Worm (Caenorhabditis elegans) whole organism, L1 larva: ENCODE data around the gene C03B1.2.

Source experiments
- F16B12.6 ChIP-seq: fragments of 150-350 bp; optimal IDR thresholded peaks from 2 replicates; lab custom pipeline; 2014; ENCODE audit warnings: missing biosample characterization, missing genetic modification characterization
- blmp-1 ChIP-seq: fragments of 150-350 bp; optimal IDR thresholded peaks from 2 replicates; lab custom pipeline; 2014; ENCODE audit warnings: missing biosample characterization, missing genetic modification characterization
- irx-1 ChIP-seq: sonication (generic microtip); optimal IDR thresholded peaks from 2 replicates; lab custom pipeline; 2016; ENCODE audit warnings: missing genetic modification characterization, missing compliant biosample characterization
- lin-35 ChIP-seq, 2 experiments: fragments of 150-350 bp; optimal IDR thresholded peaks; 2 replicates each; lab custom pipeline; 2014; ENCODE audit warnings: missing biosample characterization in 2 of 2, missing genetic modification characterization in 2 of 2, missing genetic modification reagents in 2 of 2
- lin-39 ChIP-seq: fragments of 150-350 bp; optimal IDR thresholded peaks from 2 replicates; lab custom pipeline; 2014; ENCODE audit warnings: missing biosample characterization, missing genetic modification reagents, missing genetic modification characterization
- nhr-12 ChIP-seq: sonication (generic microtip); optimal IDR thresholded peaks from 2 replicates; lab custom pipeline; 2017; ENCODE audit warnings: missing biosample characterization, missing genetic modification characterization
- nhr-20 ChIP-seq: sonication (generic microtip); optimal IDR thresholded peaks from 2 replicates; lab custom pipeline; 2016; ENCODE audit warnings: mild to moderate bottlenecking, missing genetic modification characterization, missing compliant biosample characterization
- nhr-76 ChIP-seq: sonication (generic microtip); optimal IDR thresholded peaks from 2 replicates; lab custom pipeline; 2017; ENCODE audit warnings: missing biosample characterization, missing genetic modification characterization
- nhr-90 ChIP-seq: sonication (generic microtip); optimal IDR thresholded peaks from 2 replicates; lab custom pipeline; 2016; ENCODE audit warnings: mild to moderate bottlenecking, missing genetic modification characterization, missing compliant biosample characterization; ENCODE audit not compliant: poor library complexity
- snpc-4 ChIP-seq: fragments of 150-350 bp; optimal IDR thresholded peaks from 2 replicates; lab custom pipeline; 2014; ENCODE audit warnings: missing biosample characterization, missing genetic modification characterization

DNA sequence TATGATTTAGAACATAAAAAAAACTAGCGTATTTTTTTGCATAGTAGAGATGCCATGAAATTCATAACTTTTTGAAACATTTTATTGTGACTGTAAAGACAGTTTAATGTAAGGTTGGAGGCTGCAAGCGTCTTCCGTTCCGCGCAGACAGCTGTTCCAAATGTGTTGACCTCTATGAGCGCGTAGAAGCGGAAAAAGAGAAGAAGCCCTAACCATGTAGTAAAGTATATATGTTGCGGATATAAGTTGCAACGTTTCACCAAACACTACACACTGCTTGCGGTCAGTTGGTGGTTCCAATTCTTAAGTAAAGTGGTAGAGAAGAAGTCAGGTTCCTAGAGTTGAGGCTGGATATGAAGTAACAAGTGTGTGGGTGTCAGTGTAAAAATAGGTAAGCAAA lies 18.8 kb downstream of the C03B1.2 start:
- TF ChIP-seq lin-35 (GFP tag; optimal IDR thresholded peaks at IDR 0.05; lab: Kevin White, UChicago) (no peak), nhr-12 (no peak), nhr-76 (tag; lab: Kevin White, UChicago) (no peak), lin-39 (tag; lab: Kevin White, UChicago) (no peak), snpc-4 (tag; lab: Kevin White, UChicago) (no peak), blmp-1 (no peak), nhr-20 (tag; lab: Kevin White, UChicago) (no peak), irx-1 (tag; lab: Kevin White, UChicago) (no peak), nhr-90 (no peak), F16B12.6 (tag; lab: Kevin White, UChicago) (no peak)
